Worm (Caenorhabditis elegans) whole organism, L4 larva: ENCODE results near the gene T11F9.21.

ENCODE experiments used
- D1046.2 ChIP-seq: fragments of 200-800 bp; sonication (Bioruptor generic); IDR thresholded peaks from 2 replicates; pipeline ENCODE4 v1.3.6; 2022; ENCODE audit warnings: missing genetic modification characterization, missing compliant biosample characterization
- R02D3.7 ChIP-seq: fragments of 150-350 bp; sonication (generic microtip); optimal IDR thresholded peaks from 3 replicates; lab custom pipeline; 2014; ENCODE audit warnings: missing biosample characterization, missing genetic modification characterization
- ceh-28 ChIP-seq: fragments of 150-350 bp; optimal IDR thresholded peaks from 2 replicates; lab custom pipeline; 2014; ENCODE audit warnings: missing biosample characterization, missing genetic modification reagents, missing genetic modification characterization
- ceh-44 ChIP-seq: fragments of 200-800 bp; sonication (Bioruptor generic); IDR thresholded peaks from 2 replicates; pipeline ENCODE4 v1.3.6; 2022; ENCODE audit warnings: missing genetic modification reagents, missing genetic modification characterization, missing compliant biosample characterization
- lin-39 ChIP-seq: fragments of 150-350 bp; optimal IDR thresholded peaks from 2 replicates; lab custom pipeline; 2014; ENCODE audit warnings: missing biosample characterization, missing genetic modification reagents, missing genetic modification characterization
- madf-5 ChIP-seq, 2 experiments: fragments of 200-800 bp; sonication (Bioruptor generic); IDR thresholded peaks; 2 replicates each; pipeline ENCODE4 v1.3.6; 2022; ENCODE audit warnings: missing compliant biosample characterization in 2 of 2, missing genetic modification characterization in 2 of 2
- mdl-1 ChIP-seq, 2 experiments: fragments of 150-350 bp in 1 of 2; sonication (generic microtip) in 1 of 2; optimal IDR thresholded peaks; 2 replicates each; lab custom pipeline; 2014 to 2017; ENCODE audit warnings: missing biosample characterization in 2 of 2, missing genetic modification characterization in 2 of 2
- mep-1 ChIP-seq: fragments of 150-350 bp; sonication (generic microtip); optimal IDR thresholded peaks from 3 replicates; lab custom pipeline; 2014; ENCODE audit warnings: missing biosample characterization, missing genetic modification characterization
- nhr-102 ChIP-seq: sonication (generic microtip); optimal IDR thresholded peaks from 2 replicates; lab custom pipeline; 2016; ENCODE audit warnings: mild to moderate bottlenecking, missing genetic modification characterization, moderate library complexity, missing compliant biosample characterization
- nhr-11 ChIP-seq: fragments of 150-350 bp; optimal IDR thresholded peaks from 2 replicates; lab custom pipeline; 2014; ENCODE audit warnings: missing biosample characterization, missing genetic modification characterization
- pha-4 ChIP-seq, 2 experiments: fragments of 150-350 bp in 1 of 2; fragments of 200-800 bp in 1 of 2; sonication (Bioruptor generic) in 1 of 2; IDR thresholded peaks in 1 of 2; optimal IDR thresholded peaks in 1 of 2; 2 replicates each; pipeline versions ENCODE4 v1.3.6 to Lab custom; 2014 to 2022; ENCODE audit warnings: missing genetic modification characterization in 2 of 2, missing genetic modification reagents in 2 of 2, missing biosample characterization in 1 of 2, missing compliant biosample characterization in 1 of 2
- unc-62 ChIP-seq, 3 experiments: fragments of 150-350 bp in 1 of 3; sonication (generic microtip); optimal IDR thresholded peaks in 2 of 3; peaks in 1 of 3; 1 replicate in 1 of 3; 2 replicates in 2 of 3; lab custom pipeline; 2014 to 2017; ENCODE audit warnings: missing biosample characterization in 3 of 3, missing genetic modification characterization in 3 of 3, missing genetic modification reagents in 3 of 3, missing genotype in 1 of 3
- zip-2 ChIP-seq: fragments of 150-350 bp; optimal IDR thresholded peaks from 2 replicates; lab custom pipeline; 2014; ENCODE audit warnings: missing biosample characterization, missing genetic modification characterization

- TF ChIP-seq R02D3.7 (tag; lab: Kevin White, UChicago): no peak
- no peak for TF ChIP-seq nhr-11 (tag; lab: Kevin White, UChicago)
- TF ChIP-seq ceh-28: no peak
- no peak for TF ChIP-seq zip-2 (tag; lab: Kevin White, UChicago)
- TF ChIP-seq lin-39: no peak
- no peak for TF ChIP-seq D1046.2 (GFP tag; lab: Robert Waterston, UW)
- no peak for TF ChIP-seq madf-5 (GFP tag; IDR thresholded peaks at IDR 0.05; lab: Robert Waterston, UW)
- no peak for TF ChIP-seq mdl-1 (tag; optimal IDR thresholded peaks at IDR 0.05; lab: Kevin White, UChicago)
- no peak for TF ChIP-seq unc-62 (GFP tag; optimal IDR thresholded peaks at IDR 0.05 in 1 of 2; lab: Kevin White, UChicago)
- no peak for TF ChIP-seq unc-62 (tag; optimal IDR thresholded peaks at IDR 0.05; lab: Kevin White, UChicago)
- TF ChIP-seq nhr-102 (tag; lab: Kevin White, UChicago): no peak
- no peak for TF ChIP-seq ceh-44 (GFP tag; lab: Robert Waterston, UW)
- TF ChIP-seq mep-1: no peak
- TF ChIP-seq pha-4 (GFP tag; IDR thresholded peaks at IDR 0.05; lab: Robert Waterston, UW): no peak
- no peak for TF ChIP-seq pha-4 (tag; optimal IDR thresholded peaks at IDR 0.05; lab: Kevin White, UChicago)
Observed at ce11 chrV:11486680-11487079, 5.9 kb upstream of the T11F9.21 start, which contains the start of gene T11F9.10.
